Worm (Caenorhabditis elegans): ENCODE results near the gene F09C12.2.

The F09C12.2 gene

ce11 chrII:5083341-5083740 lies 26.5 kb upstream of the F09C12.2 start, which contains the start of gene C04G6.4:
C04G6.4 (minus strand) TSS chrII:5083441.
- no peak for TF ChIP-seq sea-1 (GFP tag; conservative IDR thresholded peaks at IDR 0.05)
- TF ChIP-seq hnd-1 (tag; optimal IDR thresholded peaks at IDR 0.05): no peak
- no peak for TF ChIP-seq tra-4 (tag; optimal IDR thresholded peaks at IDR 0.05)
- TF ChIP-seq hmg-4 (GFP tag; optimal IDR thresholded peaks at IDR 0.05): no peak
- TF ChIP-seq ceh-13 (GFP tag; optimal IDR thresholded peaks at IDR 0.05): no peak
- no peak for TF ChIP-seq ceh-36 (tag; optimal IDR thresholded peaks at IDR 0.05)
- no peak for TF ChIP-seq F13C5.2 (tag; optimal IDR thresholded peaks at IDR 0.05)
- no peak for TF ChIP-seq ets-7 (tag; optimal IDR thresholded peaks at IDR 0.05)
- TF ChIP-seq tbx-11 (GFP tag; IDR thresholded peaks at IDR 0.05): no peak
- TF ChIP-seq tbx-37 (GFP tag; conservative IDR thresholded peaks at IDR 0.05): no peak
- TF ChIP-seq scrt-1 (GFP tag; IDR thresholded peaks at IDR 0.05): no peak
- TF ChIP-seq ama-1 (optimal IDR thresholded peaks at IDR 0.05): no peak
- TF ChIP-seq flt-1 (GFP tag; IDR thresholded peaks at IDR 0.05): no peak
- TF ChIP-seq hmbx-1 (tag; optimal IDR thresholded peaks at IDR 0.05): no peak

ce11 chrII:5084225-5084624 lies 25.6 kb upstream of the F09C12.2 start:
- no peak for TF ChIP-seq F13C5.2 (tag; optimal IDR thresholded peaks at IDR 0.05)

ce11 chrII:5085450-5085849 lies 24.4 kb upstream of the F09C12.2 start, which contains the start of gene txt-9:
txt-9 (plus strand) TSS chrII:5085785.
- TF ChIP-seq tra-4 (tag; optimal IDR thresholded peaks at IDR 0.05) (no peak), hmbx-1 (tag; optimal IDR thresholded peaks at IDR 0.05) (no peak), hmg-4 (GFP tag; optimal IDR thresholded peaks at IDR 0.05) (no peak), ceh-13 (GFP tag; optimal IDR thresholded peaks at IDR 0.05) (no peak), pes-1 (GFP tag; IDR thresholded peaks at IDR 0.05) (no peak), aly-1 (tag; optimal IDR thresholded peaks at IDR 0.05) (no peak), ceh-36 (tag; optimal IDR thresholded peaks at IDR 0.05) (no peak), ama-1 (optimal IDR thresholded peaks at IDR 0.05) (no peak), tbx-37 (GFP tag; conservative IDR thresholded peaks at IDR 0.05) (no peak), sea-1 (GFP tag; conservative IDR thresholded peaks at IDR 0.05) (no peak), tbx-11 (GFP tag; IDR thresholded peaks at IDR 0.05) (no peak), ets-7 (tag; optimal IDR thresholded peaks at IDR 0.05) (no peak), flt-1 (GFP tag; IDR thresholded peaks at IDR 0.05) (no peak), F13C5.2 (tag; optimal IDR thresholded peaks at IDR 0.05) (no peak), scrt-1 (GFP tag; IDR thresholded peaks at IDR 0.05) (no peak), B0310.2 (tag; optimal IDR thresholded peaks at IDR 0.05) (no peak)

- TF ChIP-seq tbx-37 (GFP tag; conservative IDR thresholded peaks at IDR 0.05): no peak
These were observed 23.7 kb upstream of the F09C12.2 start for ce11 chrII:5086143-5086542.

ce11 chrII:5091640-5092243 lies 18.1 kb upstream of the F09C12.2 start, which contains the start of gene pld-1:
pld-1 (minus strand) TSS chrII:5091690.
- TF ChIP-seq aly-1 (tag; optimal IDR thresholded peaks at IDR 0.05) (no peak), ceh-36 (tag; optimal IDR thresholded peaks at IDR 0.05) (no peak), hmbx-1 (tag; optimal IDR thresholded peaks at IDR 0.05) (no peak), hnd-1 (tag; optimal IDR thresholded peaks at IDR 0.05) (no peak), tbx-37 (GFP tag; conservative IDR thresholded peaks at IDR 0.05) (no peak), ceh-13 (GFP tag; optimal IDR thresholded peaks at IDR 0.05) (no peak), scrt-1 (GFP tag; IDR thresholded peaks at IDR 0.05) (no peak), flt-1 (GFP tag; IDR thresholded peaks at IDR 0.05) (no peak), tbx-11 (GFP tag; IDR thresholded peaks at IDR 0.05) (no peak), hmg-4 (GFP tag; optimal IDR thresholded peaks at IDR 0.05) (no peak), F13C5.2 (tag; optimal IDR thresholded peaks at IDR 0.05) (no peak), ama-1 (optimal IDR thresholded peaks at IDR 0.05) (no peak), pes-1 (GFP tag; IDR thresholded peaks at IDR 0.05) (no peak), B0310.2 (tag; optimal IDR thresholded peaks at IDR 0.05) (no peak), ets-7 (tag; optimal IDR thresholded peaks at IDR 0.05) (no peak), tra-4 (tag; optimal IDR thresholded peaks at IDR 0.05) (no peak), sea-1 (GFP tag; conservative IDR thresholded peaks at IDR 0.05) (no peak)

ce11 chrII:5092362-5093281 lies 17.2 kb upstream of the F09C12.2 start, which contains the start of gene C04G6.2:
C04G6.2 (plus strand) TSS chrII:5093231.
- TF ChIP-seq flt-1 (GFP tag; IDR thresholded peaks at IDR 0.05): no peak
- no peak for TF ChIP-seq hmg-4 (GFP tag; optimal IDR thresholded peaks at IDR 0.05)
- TF ChIP-seq hnd-1 (tag; optimal IDR thresholded peaks at IDR 0.05): no peak
- TF ChIP-seq F13C5.2 (tag; optimal IDR thresholded peaks at IDR 0.05): no peak
- TF ChIP-seq ceh-13 (GFP tag; optimal IDR thresholded peaks at IDR 0.05): no peak
- no peak for TF ChIP-seq tbx-11 (GFP tag; IDR thresholded peaks at IDR 0.05)
- no peak for TF ChIP-seq hmbx-1 (tag; optimal IDR thresholded peaks at IDR 0.05)
- TF ChIP-seq pes-1 (GFP tag; IDR thresholded peaks at IDR 0.05): no peak
- no peak for TF ChIP-seq ceh-36 (tag; optimal IDR thresholded peaks at IDR 0.05)
- TF ChIP-seq B0310.2 (tag; optimal IDR thresholded peaks at IDR 0.05): no peak
- TF ChIP-seq ets-7 (tag; optimal IDR thresholded peaks at IDR 0.05): no peak
- TF ChIP-seq aly-1 (tag; optimal IDR thresholded peaks at IDR 0.05): no peak
- no peak for TF ChIP-seq tbx-37 (GFP tag; conservative IDR thresholded peaks at IDR 0.05)
- no peak for TF ChIP-seq tra-4 (tag; optimal IDR thresholded peaks at IDR 0.05)
- no peak for TF ChIP-seq scrt-1 (GFP tag; IDR thresholded peaks at IDR 0.05)
- no peak for TF ChIP-seq ama-1 (optimal IDR thresholded peaks at IDR 0.05)
- no peak for TF ChIP-seq sea-1 (GFP tag; conservative IDR thresholded peaks at IDR 0.05)

ce11 chrII:5093945-5094344 lies 15.9 kb upstream of the F09C12.2 start, which contains the start of gene C04G6.13:
C04G6.13 (plus strand) TSS chrII:5094245.
- TF ChIP-seq hmbx-1 (tag; optimal IDR thresholded peaks at IDR 0.05): no peak
- TF ChIP-seq flt-1 (GFP tag; IDR thresholded peaks at IDR 0.05): no peak
- TF ChIP-seq ceh-13 (GFP tag; optimal IDR thresholded peaks at IDR 0.05): no peak
- TF ChIP-seq ama-1 (optimal IDR thresholded peaks at IDR 0.05): no peak
- TF ChIP-seq scrt-1 (GFP tag; IDR thresholded peaks at IDR 0.05): no peak
- no peak for TF ChIP-seq ceh-36 (tag; optimal IDR thresholded peaks at IDR 0.05)
- TF ChIP-seq tbx-37 (GFP tag; conservative IDR thresholded peaks at IDR 0.05): no peak
- no peak for TF ChIP-seq pes-1 (GFP tag; IDR thresholded peaks at IDR 0.05)
- no peak for TF ChIP-seq F13C5.2 (tag; optimal IDR thresholded peaks at IDR 0.05)
- TF ChIP-seq sea-1 (GFP tag; conservative IDR thresholded peaks at IDR 0.05): no peak
- TF ChIP-seq tra-4 (tag; optimal IDR thresholded peaks at IDR 0.05): no peak
- no peak for TF ChIP-seq hnd-1 (tag; optimal IDR thresholded peaks at IDR 0.05)
- TF ChIP-seq ets-7 (tag; optimal IDR thresholded peaks at IDR 0.05): no peak
- no peak for TF ChIP-seq hmg-4 (GFP tag; optimal IDR thresholded peaks at IDR 0.05)
- TF ChIP-seq tbx-11 (GFP tag; IDR thresholded peaks at IDR 0.05): no peak
- TF ChIP-seq aly-1 (tag; optimal IDR thresholded peaks at IDR 0.05): no peak
- no peak for TF ChIP-seq B0310.2 (tag; optimal IDR thresholded peaks at IDR 0.05)
